Worm (Caenorhabditis elegans) whole organism, L2 larva: ENCODE data around the gene reps-1.
"Not testable (repeated sequence)": the region's sequence is repeated elsewhere in the genome, so short reads cannot be mapped to it uniquely, and the experiment has no call there.

Experiments
- C34F6.9 ChIP-seq: fragments of 150-350 bp; optimal IDR thresholded peaks from 2 replicates; lab custom pipeline; 2014; ENCODE audit warnings: missing biosample characterization, missing genetic modification characterization
- F13H6.1 ChIP-seq: sonication (generic microtip); optimal IDR thresholded peaks from 2 replicates; lab custom pipeline; 2016; ENCODE audit warnings: missing genetic modification characterization, missing compliant biosample characterization
- R02D3.7 ChIP-seq: fragments of 150-350 bp; optimal IDR thresholded peaks from 2 replicates; lab custom pipeline; 2014; ENCODE audit warnings: missing biosample characterization, missing genetic modification characterization
- aly-2 ChIP-seq: fragments of 150-350 bp; optimal IDR thresholded peaks from 2 replicates; lab custom pipeline; 2014; ENCODE audit warnings: missing biosample characterization, missing genetic modification characterization
- ama-1 ChIP-seq: fragments of 150-350 bp; optimal IDR thresholded peaks from 2 replicates; lab custom pipeline; 2018; ENCODE audit warnings: inconsistent platforms
- blmp-1 ChIP-seq: sonication (generic microtip); optimal IDR thresholded peaks from 2 replicates; lab custom pipeline; 2017; ENCODE audit warnings: missing genetic modification characterization, mild to moderate bottlenecking, missing compliant biosample characterization, antibody characterized with exemption, moderate library complexity; ENCODE audit not compliant: insufficient read depth
- ceh-16 ChIP-seq: fragments of 150-350 bp; optimal IDR thresholded peaks from 2 replicates; lab custom pipeline; 2014; ENCODE audit warnings: missing biosample characterization, missing genetic modification characterization
- crh-2 ChIP-seq: sonication (generic microtip); optimal IDR thresholded peaks from 2 replicates; lab custom pipeline; 2017; ENCODE audit warnings: missing biosample characterization, missing genetic modification characterization
- egl-27 ChIP-seq: sonication (generic microtip); optimal IDR thresholded peaks from 3 replicates; lab custom pipeline; 2017; ENCODE audit warnings: missing biosample characterization, missing genetic modification reagents, missing genetic modification characterization
- elt-1 ChIP-seq: fragments of 150-350 bp; optimal IDR thresholded peaks from 2 replicates; lab custom pipeline; 2014; ENCODE audit warnings: missing biosample characterization, missing genetic modification characterization
- fos-1 ChIP-seq: fragments of 150-350 bp; optimal IDR thresholded peaks from 2 replicates; lab custom pipeline; 2014; ENCODE audit warnings: missing biosample characterization, missing genetic modification characterization
- lin-11 ChIP-seq: fragments of 150-350 bp; sonication (generic microtip); optimal IDR thresholded peaks from 2 replicates; lab custom pipeline; 2014; ENCODE audit warnings: missing biosample characterization, missing genetic modification characterization, inconsistent platforms, mixed read lengths
- lsy-2 ChIP-seq, 2 experiments: fragments of 150-350 bp in 1 of 2; sonication (generic microtip) in 1 of 2; optimal IDR thresholded peaks; 2 replicates each; lab custom pipeline; 2014 to 2017; ENCODE audit warnings: missing biosample characterization in 2 of 2, missing genetic modification characterization in 2 of 2
- mab-5 ChIP-seq: fragments of 150-350 bp; optimal IDR thresholded peaks from 2 replicates; lab custom pipeline; 2014; ENCODE audit warnings: missing biosample characterization, missing genetic modification characterization
- mbf-1 ChIP-seq: sonication (generic microtip); optimal IDR thresholded peaks from 2 replicates; lab custom pipeline; 2017; ENCODE audit warnings: missing biosample characterization, missing genetic modification characterization
- mdl-1 ChIP-seq, 2 experiments: fragments of 150-350 bp in 1 of 2; sonication (generic microtip) in 1 of 2; optimal IDR thresholded peaks; 2 replicates each; lab custom pipeline; 2017; ENCODE audit warnings: missing biosample characterization in 2 of 2, missing genetic modification characterization in 2 of 2
- nhr-12 ChIP-seq: fragments of 150-350 bp; optimal IDR thresholded peaks from 2 replicates; lab custom pipeline; 2014; ENCODE audit warnings: missing biosample characterization, missing genetic modification characterization
- nhr-129 ChIP-seq: fragments of 150-350 bp; optimal IDR thresholded peaks from 2 replicates; lab custom pipeline; 2014; ENCODE audit warnings: missing biosample characterization, missing genetic modification characterization
- nhr-21 ChIP-seq: fragments of 150-350 bp; optimal IDR thresholded peaks from 2 replicates; lab custom pipeline; 2014; ENCODE audit warnings: missing biosample characterization, missing genetic modification characterization
- nhr-23 ChIP-seq: fragments of 150-350 bp; optimal IDR thresholded peaks from 2 replicates; lab custom pipeline; 2014; ENCODE audit warnings: missing biosample characterization, missing genetic modification reagents, missing genetic modification characterization
- nhr-237 ChIP-seq: fragments of 150-350 bp; optimal IDR thresholded peaks from 2 replicates; lab custom pipeline; 2014; ENCODE audit warnings: missing biosample characterization, missing genetic modification characterization
- nhr-6 ChIP-seq: fragments of 150-350 bp; optimal IDR thresholded peaks from 2 replicates; lab custom pipeline; 2014; ENCODE audit warnings: missing biosample characterization, missing genetic modification characterization
- nhr-77 ChIP-seq: fragments of 150-350 bp; optimal IDR thresholded peaks from 2 replicates; lab custom pipeline; 2014; ENCODE audit warnings: missing biosample characterization, missing genetic modification characterization
- sem-4 ChIP-seq: fragments of 150-350 bp; optimal IDR thresholded peaks from 2 replicates; lab custom pipeline; 2014; ENCODE audit warnings: missing biosample characterization, missing genetic modification reagents, missing genetic modification characterization
- skn-1 ChIP-seq: sonication (generic microtip); optimal IDR thresholded peaks from 2 replicates; lab custom pipeline; 2017; ENCODE audit warnings: missing biosample characterization, missing genetic modification characterization
- sma-3 ChIP-seq: sonication (generic microtip); optimal IDR thresholded peaks from 2 replicates; lab custom pipeline; 2016; ENCODE audit warnings: missing genetic modification reagents, missing genetic modification characterization, missing compliant biosample characterization
- sma-9 ChIP-seq, 2 experiments: fragments of 150-350 bp in 1 of 2; sonication (generic microtip) in 1 of 2; optimal IDR thresholded peaks; 2 replicates each; lab custom pipeline; 2014 to 2016; ENCODE audit warnings: missing genetic modification characterization in 2 of 2, mild to moderate bottlenecking in 1 of 2, missing biosample characterization in 1 of 2, missing compliant biosample characterization in 1 of 2, missing genetic modification reagents in 1 of 2, moderate library complexity in 1 of 2
- unc-55 ChIP-seq: fragments of 150-350 bp; sonication (generic microtip); optimal IDR thresholded peaks from 3 replicates; lab custom pipeline; 2014; ENCODE audit warnings: missing biosample characterization, missing genetic modification reagents, missing genetic modification characterization
- ztf-4 ChIP-seq: fragments of 150-350 bp; optimal IDR thresholded peaks from 2 replicates; lab custom pipeline; 2014; ENCODE audit warnings: missing biosample characterization, missing genetic modification characterization

The reps-1 gene

DNA sequence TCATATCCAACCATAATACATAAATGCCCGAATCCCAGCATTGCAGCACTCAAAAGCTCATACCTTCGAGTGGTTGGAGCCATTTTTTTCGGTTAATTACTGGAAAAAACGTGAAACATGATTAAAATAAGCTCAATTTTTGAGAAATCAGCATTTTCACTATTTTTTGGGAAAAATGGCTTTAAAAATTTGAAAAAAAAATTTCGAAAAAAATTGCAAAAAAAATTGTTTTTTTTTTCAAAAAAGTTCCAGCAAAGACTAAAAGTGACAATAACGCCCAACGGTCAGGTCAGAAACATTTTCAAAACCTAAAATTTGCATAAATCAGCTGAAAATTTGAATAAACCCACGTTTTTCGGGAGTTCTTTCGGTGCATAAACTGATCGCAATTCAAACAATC lies 34.4 kb upstream of the reps-1 start, which contains the start of gene Y39B6A.29:
TSS of gene Y39B6A.29 (minus strand) at position 101 of the 400 bp plus-strand sequence.
- TF ChIP-seq nhr-129 (tag; lab: Kevin White, UChicago) = no peak
- no peak for TF ChIP-seq F13H6.1

DNA sequence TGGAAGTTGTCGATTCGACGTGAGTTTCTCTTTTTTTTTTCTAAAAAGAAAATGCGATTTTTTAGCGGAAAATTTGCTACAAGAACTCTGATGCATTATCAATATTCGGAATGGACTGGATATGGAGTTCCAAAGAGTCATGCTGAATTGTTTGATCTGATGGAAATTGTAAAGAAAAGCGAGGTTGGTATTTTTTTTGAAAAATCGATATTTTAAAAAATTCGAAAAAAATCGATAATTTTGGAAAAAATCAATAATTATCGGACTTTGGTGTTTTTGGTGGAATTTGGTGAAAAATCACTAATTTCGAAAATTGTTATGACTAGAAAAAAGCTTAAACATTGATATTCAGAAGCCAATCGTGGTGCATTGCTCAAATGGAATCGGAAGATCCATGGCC lies 28.9 kb upstream of the reps-1 start:
- no peak for TF ChIP-seq nhr-23
- TF ChIP-seq blmp-1 (tag; lab: Kevin White, UChicago) = no peak

DNA sequence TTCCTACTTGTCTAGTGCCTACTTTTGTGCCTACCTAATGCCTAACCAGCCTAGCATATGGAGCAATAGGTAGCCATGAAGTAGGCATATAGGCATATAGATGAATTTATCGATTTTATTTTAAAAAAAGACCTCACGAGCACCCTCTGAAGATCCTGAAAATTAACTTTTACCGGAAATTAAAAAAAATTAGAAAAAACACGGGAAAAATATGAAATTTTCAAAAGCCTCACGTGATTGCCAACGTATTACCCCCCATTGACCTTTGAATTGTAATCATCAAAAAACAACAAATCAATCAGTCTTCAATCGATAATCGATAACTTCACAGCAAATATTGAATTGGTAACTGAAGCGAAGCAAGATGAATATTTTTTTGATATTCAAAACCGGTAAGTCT lies 24.0 kb upstream of the reps-1 start, which contains the start of gene Y39B6A.30:
TSS of gene Y39B6A.30 (plus strand) at position 301 of the 400 bp plus-strand sequence.
- not testable (repeated sequence) for TF ChIP-seq unc-55 (GFP tag; lab: Kevin White, UChicago); fos-1 (tag; lab: Kevin White, UChicago); skn-1 (tag; lab: Kevin White, UChicago)
- TF ChIP-seq, all 48 proteins: peak for 0; not testable (repeated sequence) for 48

DNA sequence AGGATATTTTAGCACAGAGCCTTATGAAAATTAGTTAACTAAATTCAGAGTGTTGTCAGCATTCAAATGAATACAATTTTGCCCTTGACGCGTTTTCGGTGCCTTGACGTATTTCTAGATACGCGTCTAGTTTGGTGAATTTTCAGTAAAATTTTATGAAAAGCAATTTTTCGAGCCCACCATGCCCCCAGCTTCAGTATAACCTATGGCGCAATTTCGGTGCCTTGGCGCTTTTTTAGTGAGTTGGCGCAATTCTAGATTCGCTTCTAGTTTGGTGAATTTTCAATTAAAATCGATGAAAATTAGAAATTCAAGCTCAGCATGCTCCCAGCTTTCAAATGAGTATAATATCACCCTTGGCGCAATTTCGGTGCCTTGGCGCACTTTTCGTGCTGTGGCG lies 22.9 kb upstream of the reps-1 start:
- TF ChIP-seq nhr-6 (tag; lab: Kevin White, UChicago) = no peak

DNA sequence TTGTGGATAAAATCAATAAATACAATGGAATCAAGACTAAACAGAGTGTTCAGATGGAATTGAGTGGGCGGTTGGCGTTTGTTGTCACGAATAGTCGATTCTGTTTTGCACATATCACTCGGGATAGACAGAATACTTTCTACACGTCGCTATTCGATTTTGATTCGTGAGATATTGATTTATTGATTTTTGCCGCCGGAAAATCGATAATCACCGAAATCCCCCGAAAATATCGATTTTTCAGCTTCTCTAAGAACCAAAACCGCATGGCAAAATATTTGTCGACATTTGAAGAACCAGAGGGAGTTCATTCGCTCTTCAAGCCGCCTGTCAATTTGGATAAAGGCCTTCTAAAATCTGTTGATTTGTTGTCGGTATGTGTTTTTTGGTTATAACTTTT lies 20.1 kb upstream of the reps-1 start:
- TF ChIP-seq nhr-237 = no peak
- no peak for TF ChIP-seq crh-2 (tag; lab: Kevin White, UChicago)
- no peak for TF ChIP-seq ama-1 (lab: Kevin White, UChicago)
- no peak for TF ChIP-seq nhr-21 (tag; lab: Kevin White, UChicago)
- no peak for TF ChIP-seq mab-5 (tag; lab: Kevin White, UChicago)
- no peak for TF ChIP-seq egl-27 (tag; lab: Kevin White, UChicago)
- TF ChIP-seq nhr-77 (tag; lab: Kevin White, UChicago) = no peak
- TF ChIP-seq nhr-6 (tag; lab: Kevin White, UChicago) = no peak
- TF ChIP-seq skn-1 (tag; lab: Kevin White, UChicago) = no peak
- no peak for TF ChIP-seq nhr-12 (tag; lab: Kevin White, UChicago)
- no peak for TF ChIP-seq mbf-1
- TF ChIP-seq ztf-4 (tag; lab: Kevin White, UChicago) = no peak
- no peak for TF ChIP-seq elt-1
- TF ChIP-seq mdl-1 (tag; optimal IDR thresholded peaks at IDR 0.05; lab: Kevin White, UChicago) = no peak
- TF ChIP-seq C34F6.9 (tag; lab: Kevin White, UChicago) = no peak
- TF ChIP-seq sem-4 (tag; lab: Kevin White, UChicago) = no peak

DNA sequence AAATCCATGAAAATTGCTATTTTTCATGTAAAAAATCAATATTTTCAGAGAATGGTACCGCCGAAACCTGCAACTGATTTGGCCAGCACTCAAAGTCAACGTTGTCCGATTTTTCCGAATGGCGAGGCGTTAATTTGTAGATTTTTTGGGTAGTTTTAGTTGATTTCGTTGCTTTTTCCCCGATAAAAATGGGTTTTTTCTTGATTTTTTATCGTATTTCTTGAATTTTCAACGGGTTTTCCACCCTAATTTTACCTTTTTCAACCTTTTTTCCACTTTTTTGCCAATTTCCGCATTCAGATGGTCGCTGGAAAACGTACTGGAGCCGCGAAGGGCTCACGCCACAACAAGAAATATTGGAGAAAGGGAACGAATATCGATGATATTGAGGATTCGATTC lies 11.4 kb upstream of the reps-1 start, which contains the start of gene Y39B6A.33:
TSS of gene Y39B6A.33 (plus strand) at position 301 of the 400 bp plus-strand sequence.
- TF ChIP-seq lsy-2 (tag; optimal IDR thresholded peaks at IDR 0.05; lab: Kevin White, UChicago) = no peak

DNA sequence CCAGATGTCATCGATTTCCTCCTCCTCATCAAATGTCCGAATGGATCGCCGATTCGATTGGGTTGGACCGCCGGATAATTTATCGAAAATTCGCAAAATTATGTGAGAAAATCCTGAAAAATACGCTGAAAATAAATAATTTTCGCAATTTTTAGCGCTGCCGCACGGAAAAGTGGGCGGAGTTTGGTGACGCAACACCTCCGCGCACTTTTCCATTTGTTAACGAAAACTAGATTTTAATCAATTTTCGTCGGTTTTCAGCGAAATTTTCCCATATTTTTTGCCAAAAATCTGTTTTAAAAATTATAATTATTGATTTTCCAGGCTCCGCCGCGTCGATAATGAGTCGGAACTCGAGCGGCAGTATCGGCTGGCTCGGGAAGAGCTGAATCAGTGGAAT lies 10.7 kb upstream of the reps-1 start, which contains the start of gene Y39B6A.34:
TSS of gene Y39B6A.34 (plus strand) at position 3 of the 400 bp plus-strand sequence.
- TF ChIP-seq C34F6.9 (tag; lab: Kevin White, UChicago) (peak; percentile 23), lsy-2 (tag; optimal IDR thresholded peaks at IDR 0.05; lab: Kevin White, UChicago) (peak in 1 of 2 experiments; percentile 24), unc-55 (GFP tag; lab: Kevin White, UChicago) (peak; percentile 41), nhr-23 (no peak), F13H6.1 (peak; percentile 13), sma-3 (no peak), sma-9 (GFP tag; optimal IDR thresholded peaks at IDR 0.05; lab: Kevin White, UChicago) (peak; percentile 25), sma-9 (tag; optimal IDR thresholded peaks at IDR 0.05; lab: Kevin White, UChicago) (no peak), nhr-12 (tag; lab: Kevin White, UChicago) (no peak)
- TF ChIP-seq, all 48 proteins: peak for 5

DNA sequence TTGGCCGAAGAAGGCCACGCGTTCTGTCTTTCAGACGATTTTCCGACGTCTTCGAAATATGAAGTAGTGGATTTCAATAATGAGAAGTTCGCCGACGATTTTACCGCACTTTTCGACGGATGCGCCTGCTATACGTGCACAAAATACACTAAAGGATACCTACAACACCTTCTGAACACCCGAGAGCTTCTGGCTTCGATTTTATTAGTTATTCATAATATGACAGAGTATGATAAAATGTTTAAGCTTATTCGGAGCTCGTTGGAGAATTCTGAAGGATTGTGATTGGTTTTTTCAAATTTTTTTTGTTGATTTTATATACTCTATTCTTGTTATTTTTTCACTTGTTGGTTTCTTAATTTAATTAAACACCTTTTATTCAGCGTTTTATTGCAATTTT lies 10.2 kb upstream of the reps-1 start:
- TF ChIP-seq ztf-4 (tag; lab: Kevin White, UChicago) (no peak), aly-2 (tag; lab: Kevin White, UChicago) (no peak), nhr-12 (tag; lab: Kevin White, UChicago) (no peak), lin-11 (tag; lab: Kevin White, UChicago) (no peak), R02D3.7 (tag; lab: Kevin White, UChicago) (no peak), sma-9 (GFP tag; optimal IDR thresholded peaks at IDR 0.05; lab: Kevin White, UChicago) (no peak), sma-9 (tag; optimal IDR thresholded peaks at IDR 0.05; lab: Kevin White, UChicago) (no peak), ceh-16 (no peak), F13H6.1 (no peak), mab-5 (tag; lab: Kevin White, UChicago) (no peak)
